Worm (Caenorhabditis elegans) whole organism, early embryonic: Measurements from ENCODE around the gene clec-251.

Source experiments
- B0310.2 ChIP-seq: sonication (generic microtip); optimal IDR thresholded peaks from 2 replicates; lab custom pipeline; 2016; ENCODE audit warnings: mild to moderate bottlenecking, missing genetic modification characterization, missing compliant biosample characterization
- F13C5.2 ChIP-seq: sonication (generic microtip); optimal IDR thresholded peaks from 2 replicates; lab custom pipeline; 2017; ENCODE audit warnings: mild to moderate bottlenecking, missing genetic modification characterization, inconsistent platforms, missing compliant biosample characterization
- ama-1 ChIP-seq: fragments of 150-350 bp; optimal IDR thresholded peaks from 2 replicates; lab custom pipeline; 2014
- ceh-13 ChIP-seq: fragments of 200-800 bp; sonication (Bioruptor generic); optimal IDR thresholded peaks from 2 replicates; lab custom pipeline; 2018; ENCODE audit warnings: mild to moderate bottlenecking, missing genetic modification characterization, missing compliant biosample characterization
- flt-1 ChIP-seq: fragments of 200-800 bp; sonication (Bioruptor generic); IDR thresholded peaks from 2 replicates; pipeline ENCODE4 v1.3.6; 2022; ENCODE audit warnings: missing genetic modification characterization, missing compliant biosample characterization
- hmbx-1 ChIP-seq: sonication (generic microtip); optimal IDR thresholded peaks from 2 replicates; lab custom pipeline; 2016; ENCODE audit warnings: mild to moderate bottlenecking, missing genetic modification characterization, missing compliant biosample characterization
- hnd-1 ChIP-seq: sonication (generic microtip); optimal IDR thresholded peaks from 2 replicates; lab custom pipeline; 2016; ENCODE audit warnings: missing genetic modification characterization, missing compliant biosample characterization
- pes-1 ChIP-seq: fragments of 200-800 bp; sonication (Bioruptor generic); IDR thresholded peaks from 2 replicates; pipeline ENCODE4 v1.3.6; 2022; ENCODE audit warnings: missing genetic modification reagents, missing genetic modification characterization, missing compliant biosample characterization
- scrt-1 ChIP-seq: fragments of 200-800 bp; sonication (Bioruptor generic); IDR thresholded peaks from 2 replicates; pipeline ENCODE4 v1.3.6; 2022; ENCODE audit warnings: missing genetic modification characterization, missing compliant biosample characterization
- tbx-11 ChIP-seq: fragments of 200-800 bp; sonication (Bioruptor generic); IDR thresholded peaks from 2 replicates; pipeline ENCODE4 v1.3.6; 2022; ENCODE audit warnings: missing genetic modification characterization, missing compliant biosample characterization

- TF ChIP-seq ama-1 (lab: Kevin White, UChicago) (no peak), F13C5.2 (tag; lab: Kevin White, UChicago) (no peak), scrt-1 (GFP tag; lab: Robert Waterston, UW) (no peak), ceh-13 (no peak), hmbx-1 (tag; lab: Kevin White, UChicago) (no peak), hnd-1 (tag; lab: Kevin White, UChicago) (no peak), pes-1 (no peak), B0310.2 (tag; lab: Kevin White, UChicago) (no peak), tbx-11 (no peak), flt-1 (GFP tag; lab: Robert Waterston, UW) (no peak)
Observed at ce11 chrV:18760174-18760573, 13.4 kb upstream of the clec-251 start, which contains the start of gene F11D11.3.
